Worm (Caenorhabditis elegans): ENCODE results near the gene cutl-16.

DNA sequence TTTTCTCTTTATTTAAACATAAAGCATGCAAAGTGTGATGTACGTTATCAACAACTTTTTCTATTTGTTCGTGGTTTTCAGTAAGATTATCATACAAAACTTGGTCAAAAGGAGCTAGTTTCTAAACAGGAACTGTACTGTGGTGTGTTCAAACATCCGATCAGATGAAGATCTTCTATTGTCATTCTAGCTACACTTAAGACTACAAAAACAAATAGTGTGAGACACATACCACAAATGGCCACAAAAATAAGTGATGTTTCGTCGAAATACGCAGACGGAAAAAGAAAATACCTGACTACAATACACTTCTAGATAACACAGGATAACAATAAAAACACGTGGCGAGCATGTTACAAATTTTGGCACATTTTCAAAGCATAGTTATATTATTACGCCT is 7.4 kb downstream of the cutl-16 start:
- no peak for TF ChIP-seq tbx-11 (GFP tag; IDR thresholded peaks at IDR 0.05)
- TF ChIP-seq sea-1 (GFP tag; conservative IDR thresholded peaks at IDR 0.05): no peak
- no peak for TF ChIP-seq ama-1 (optimal IDR thresholded peaks at IDR 0.05)
- TF ChIP-seq scrt-1 (GFP tag; IDR thresholded peaks at IDR 0.05): no peak
- TF ChIP-seq tbx-37 (GFP tag; conservative IDR thresholded peaks at IDR 0.05): no peak
- no peak for TF ChIP-seq flt-1 (GFP tag; IDR thresholded peaks at IDR 0.05)
- no peak for TF ChIP-seq ceh-13 (GFP tag; optimal IDR thresholded peaks at IDR 0.05)
- no peak for TF ChIP-seq B0310.2 (tag; optimal IDR thresholded peaks at IDR 0.05)
- no peak for TF ChIP-seq hmg-4 (GFP tag; optimal IDR thresholded peaks at IDR 0.05)
- TF ChIP-seq pes-1 (GFP tag; IDR thresholded peaks at IDR 0.05): no peak
